Fruit fly (Drosophila melanogaster): ENCODE data around the gene CG3847.

Gene CG3847

DNA sequence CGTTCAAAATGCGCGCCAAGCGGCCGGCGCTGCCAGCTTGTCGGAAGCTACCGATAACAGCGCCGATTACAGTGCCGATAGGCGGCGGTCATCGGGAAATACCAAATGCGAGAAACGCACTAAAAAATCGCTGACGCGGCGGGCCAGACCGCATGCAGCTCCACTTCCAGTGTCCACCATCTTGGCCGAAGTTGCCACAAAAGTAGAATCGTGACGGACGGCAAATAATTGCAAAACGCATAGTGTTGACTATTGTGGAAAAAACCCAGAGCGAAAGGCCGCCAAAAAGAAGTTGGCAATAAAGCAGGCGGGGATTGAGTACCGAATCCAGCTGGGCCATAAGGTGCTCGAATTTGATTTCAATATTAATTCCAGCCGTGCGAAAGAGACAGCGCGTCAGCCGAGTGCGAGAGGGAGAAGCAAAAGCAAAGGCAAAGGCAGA, at the start of gene CG3847 (continued):
- TF ChIP-seq lab (GFP tag; optimal IDR thresholded peaks at IDR 0.05) (peak; percentile 52), unc-4 (GFP tag; IDR thresholded peaks at IDR 0.05; ENCODE audit: partially characterized antibody) (peak; percentile 69), pum (GFP tag; optimal IDR thresholded peaks at IDR 0.05) (peak; percentile 44), CG9932 (GFP tag; IDR thresholded peaks at IDR 0.05) (peak; percentile 63), CG2202 (tag; optimal IDR thresholded peaks at IDR 0.05) (no peak), rib (GFP tag; IDR thresholded peaks at IDR 0.05) (peak; percentile 59; the same call in 1 of the 2 replicates), Rx (GFP tag; IDR thresholded peaks at IDR 0.05) (no peak), chif (GFP tag; optimal IDR thresholded peaks at IDR 0.05) (peak; percentile 27 to 48), exex (tag; optimal IDR thresholded peaks at IDR 0.05) (no peak), Xbp1 (GFP tag; optimal IDR thresholded peaks at IDR 0.05) (peak; percentile 48), Hr51 (GFP tag; optimal IDR thresholded peaks at IDR 0.05) (peak in 1 of 2 experiments; percentile 54), CG1792 (GFP tag; optimal IDR thresholded peaks at IDR 0.05) (no peak), CG10959 (GFP tag; IDR thresholded peaks at IDR 0.05) (no peak), Lpt (GFP tag; optimal IDR thresholded peaks at IDR 0.05) (no peak), trh (GFP tag; optimal IDR thresholded peaks at IDR 0.05) (no peak), Lhr (GFP tag; optimal IDR thresholded peaks at IDR 0.05) (peak; percentile 90), ab (GFP tag; optimal IDR thresholded peaks at IDR 0.05) (no peak), zfh2 (GFP tag; optimal IDR thresholded peaks at IDR 0.05) (peak; percentile 21), CG4282 (GFP tag; optimal IDR thresholded peaks at IDR 0.05) (peak; percentile 33), CG15514 (GFP tag; optimal IDR thresholded peaks at IDR 0.05) (peak; percentile 81), CG3847 (GFP tag; IDR thresholded peaks at IDR 0.05) (peak; percentile 99), ems (GFP tag; optimal IDR thresholded peaks at IDR 0.05) (peak; percentile 6), CG4730 (GFP tag; IDR thresholded peaks at IDR 0.05) (no peak), CG12219 (GFP tag; optimal IDR thresholded peaks at IDR 0.05) (no peak), usp (GFP tag; optimal IDR thresholded peaks at IDR 0.05) (no peak), CG11093 (GFP tag; IDR thresholded peaks at IDR 0.05) (no peak)

dm6 chrX:6301052-6301451, 45.9 kb upstream of the CG3847 start, which contains the start of gene CG12219:
TSS of gene CG12219 (minus strand) at chrX:6301285.
- TF ChIP-seq CG5245 (GFP tag; optimal IDR thresholded peaks at IDR 0.05) (no peak), gsb (GFP tag; IDR thresholded peaks at IDR 0.05) (no peak), CG18599 (GFP tag; optimal IDR thresholded peaks at IDR 0.05) (no peak), Scr (GFP tag; IDR thresholded peaks at IDR 0.05; ENCODE audit: partially characterized antibody) (peak; percentile 59), Taf1 (GFP tag; IDR thresholded peaks at IDR 0.05) (no peak), CG17802 (tag; optimal IDR thresholded peaks at IDR 0.05) (no peak), nmo (GFP tag; optimal IDR thresholded peaks at IDR 0.05) (peak; percentile 1), CG14710 (tag; optimal IDR thresholded peaks at IDR 0.05) (peak; percentile 53), CG9609 (GFP tag; optimal IDR thresholded peaks at IDR 0.05) (no peak), CG10209 (GFP tag; optimal IDR thresholded peaks at IDR 0.05) (no peak), Hr39 (optimal IDR thresholded peaks at IDR 0.05) (no peak), Hmx (GFP tag; optimal IDR thresholded peaks at IDR 0.05) (no peak), fd3F (GFP tag; optimal IDR thresholded peaks at IDR 0.05) (no peak), CG10959 (GFP tag; IDR thresholded peaks at IDR 0.05) (no peak), CG16813 (GFP tag; IDR thresholded peaks at IDR 0.05; ENCODE audit: partially characterized antibody) (peak; percentile 42; the same call in 2 of the 3 replicates), fd96Cb (tag; optimal IDR thresholded peaks at IDR 0.05) (no peak), CG10462 (GFP tag; optimal IDR thresholded peaks at IDR 0.05) (no peak), CG12104 (GFP tag; optimal IDR thresholded peaks at IDR 0.05) (no peak), CG34376 (GFP tag; optimal IDR thresholded peaks at IDR 0.05) (no peak), CG14965 (GFP tag; optimal IDR thresholded peaks at IDR 0.05; ENCODE audit: borderline replicate concordance) (no peak), Poxn (GFP tag; IDR thresholded peaks at IDR 0.05) (no peak), Myb (GFP tag; optimal IDR thresholded peaks at IDR 0.05) (peak; percentile 91), Med (GFP tag) (peak; percentile 64), CG4617 (GFP tag; optimal IDR thresholded peaks at IDR 0.05; ENCODE audit: borderline replicate concordance) (peak; percentile 84), wor (GFP tag; IDR thresholded peaks at IDR 0.05) (no peak), Stat92E (GFP tag; optimal IDR thresholded peaks at IDR 0.05) (no peak), CG10979 (tag; optimal IDR thresholded peaks at IDR 0.05) (no peak)
